Worm (Caenorhabditis elegans) whole organism, early embryonic: ENCODE measurements around the gene Y113G7A.22.

Experiments
- B0310.2 ChIP-seq: sonication (generic microtip); optimal IDR thresholded peaks from 2 replicates; lab custom pipeline; 2016; ENCODE audit warnings: mild to moderate bottlenecking, missing genetic modification characterization, missing compliant biosample characterization
- F13C5.2 ChIP-seq: sonication (generic microtip); optimal IDR thresholded peaks from 2 replicates; lab custom pipeline; 2017; ENCODE audit warnings: mild to moderate bottlenecking, missing genetic modification characterization, inconsistent platforms, missing compliant biosample characterization
- aly-1 ChIP-seq: sonication (generic microtip); optimal IDR thresholded peaks from 2 replicates; lab custom pipeline; 2016; ENCODE audit warnings: missing genetic modification characterization, missing compliant biosample characterization
- ama-1 ChIP-seq: fragments of 150-350 bp; optimal IDR thresholded peaks from 2 replicates; lab custom pipeline; 2014
- ceh-13 ChIP-seq: fragments of 200-800 bp; sonication (Bioruptor generic); optimal IDR thresholded peaks from 2 replicates; lab custom pipeline; 2018; ENCODE audit warnings: mild to moderate bottlenecking, missing genetic modification characterization, missing compliant biosample characterization
- ets-7 ChIP-seq: sonication (generic microtip); optimal IDR thresholded peaks from 2 replicates; lab custom pipeline; 2016; ENCODE audit warnings: missing genotype, missing genetic modification characterization, missing compliant biosample characterization
- flt-1 ChIP-seq: fragments of 200-800 bp; sonication (Bioruptor generic); IDR thresholded peaks from 2 replicates; pipeline ENCODE4 v1.3.6; 2022; ENCODE audit warnings: missing genetic modification characterization, missing compliant biosample characterization
- hnd-1 ChIP-seq: sonication (generic microtip); optimal IDR thresholded peaks from 2 replicates; lab custom pipeline; 2016; ENCODE audit warnings: missing genetic modification characterization, missing compliant biosample characterization
- scrt-1 ChIP-seq: fragments of 200-800 bp; sonication (Bioruptor generic); IDR thresholded peaks from 2 replicates; pipeline ENCODE4 v1.3.6; 2022; ENCODE audit warnings: missing genetic modification characterization, missing compliant biosample characterization
- tra-4 ChIP-seq: sonication (generic microtip); optimal IDR thresholded peaks from 2 replicates; lab custom pipeline; 2017; ENCODE audit warnings: missing genetic modification characterization, missing compliant biosample characterization

DNA sequence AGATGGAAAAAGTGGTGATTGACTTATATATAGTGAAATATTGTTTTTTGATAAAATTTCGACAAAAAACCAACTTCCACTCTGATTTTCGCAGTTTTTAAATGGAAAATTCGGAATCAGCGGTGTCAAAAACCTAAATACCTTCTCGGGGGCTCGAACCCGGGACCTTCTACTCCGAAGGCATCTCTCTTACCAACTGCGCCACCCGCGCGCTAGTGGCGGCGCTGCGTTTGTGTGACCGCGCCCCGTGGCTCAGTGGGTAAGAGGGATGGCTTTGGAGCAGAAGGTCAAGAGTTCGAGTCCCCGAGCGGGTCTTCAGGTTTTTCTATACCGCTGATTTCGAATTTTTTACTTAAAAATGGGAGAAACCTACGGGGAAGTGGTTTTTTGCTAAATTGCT lies 10.0 kb downstream of the Y113G7A.22 start:
- TF ChIP-seq hnd-1: no peak
- TF ChIP-seq F13C5.2: no peak
- TF ChIP-seq tra-4 (tag; lab: Kevin White, UChicago): no peak
- TF ChIP-seq scrt-1 (GFP tag; lab: Robert Waterston, UW): no peak
- no peak for TF ChIP-seq ama-1 (lab: Kevin White, UChicago)
- no peak for TF ChIP-seq flt-1 (GFP tag; lab: Robert Waterston, UW)
- TF ChIP-seq ets-7 (tag; lab: Kevin White, UChicago): no peak
- TF ChIP-seq B0310.2: no peak
- no peak for TF ChIP-seq ceh-13 (GFP tag; lab: Kevin White, UChicago)
- TF ChIP-seq aly-1 (tag; lab: Kevin White, UChicago): no peak
